Worm (Caenorhabditis elegans) whole organism, late embryonic: ENCODE data around the gene fbxc-47.

Experiments
- C38D4.7 ChIP-seq: fragments of 200-800 bp; sonication (Bioruptor generic); optimal IDR thresholded peaks from 2 replicates; lab custom pipeline; 2018; ENCODE audit warnings: mild to moderate bottlenecking, missing genetic modification characterization, moderate library complexity, missing compliant biosample characterization
- F13H6.1 ChIP-seq: sonication (generic microtip); optimal IDR thresholded peaks from 2 replicates; lab custom pipeline; 2016; ENCODE audit warnings: missing genetic modification characterization, missing compliant biosample characterization
- K02D7.2 ChIP-seq: sonication (generic microtip); optimal IDR thresholded peaks from 2 replicates; lab custom pipeline; 2017; ENCODE audit warnings: mild to moderate bottlenecking, missing genetic modification characterization, missing compliant biosample characterization
- K09A11.1 ChIP-seq: sonication (generic microtip); optimal IDR thresholded peaks from 2 replicates; lab custom pipeline; 2017; ENCODE audit warnings: antibody characterized with exemption, mild to moderate bottlenecking, missing genetic modification characterization, missing compliant biosample characterization; ENCODE audit not compliant: insufficient read depth
- Y22D7AL.16 ChIP-seq: sonication (generic microtip); optimal IDR thresholded peaks from 2 replicates; lab custom pipeline; 2016; ENCODE audit warnings: missing genetic modification characterization, missing compliant biosample characterization
- ama-1 ChIP-seq: fragments of 150-350 bp; optimal IDR thresholded peaks from 2 replicates; lab custom pipeline; 2014
- ceh-18 ChIP-seq: sonication (generic microtip); optimal IDR thresholded peaks from 2 replicates; lab custom pipeline; 2016; ENCODE audit warnings: missing genetic modification characterization, missing compliant biosample characterization
- ceh-19 ChIP-seq: fragments of 200-800 bp; sonication (Bioruptor generic); optimal IDR thresholded peaks from 2 replicates; lab custom pipeline; 2018; ENCODE audit warnings: mild to moderate bottlenecking, missing genetic modification characterization, missing compliant biosample characterization
- ceh-22 ChIP-seq: sonication (generic microtip); optimal IDR thresholded peaks from 2 replicates; lab custom pipeline; 2017; ENCODE audit warnings: missing biosample characterization, missing genetic modification characterization
- ceh-24 ChIP-seq: sonication (generic microtip); optimal IDR thresholded peaks from 2 replicates; lab custom pipeline; 2016; ENCODE audit warnings: mild to moderate bottlenecking, missing genetic modification characterization, missing compliant biosample characterization
- ceh-30 ChIP-seq: fragments of 150-350 bp; optimal IDR thresholded peaks from 2 replicates; lab custom pipeline; 2014; ENCODE audit warnings: missing biosample characterization, missing genetic modification characterization
- ceh-34 ChIP-seq: sonication (generic microtip); optimal IDR thresholded peaks from 2 replicates; lab custom pipeline; 2016; ENCODE audit warnings: mild to moderate bottlenecking, missing genetic modification characterization, missing compliant biosample characterization
- che-1 ChIP-seq: sonication (generic microtip); optimal IDR thresholded peaks from 2 replicates; lab custom pipeline; 2016; ENCODE audit warnings: mild to moderate bottlenecking, missing genetic modification characterization, missing compliant biosample characterization
- dve-1 ChIP-seq: sonication (generic microtip); optimal IDR thresholded peaks from 2 replicates; lab custom pipeline; 2017; ENCODE audit warnings: antibody characterized with exemption, mild to moderate bottlenecking, missing genetic modification characterization, missing compliant biosample characterization
- fkh-6 ChIP-seq: sonication (generic microtip); optimal IDR thresholded peaks from 2 replicates; lab custom pipeline; 2016; ENCODE audit warnings: missing genetic modification characterization, missing compliant biosample characterization
- gmeb-2 ChIP-seq: sonication (generic microtip); optimal IDR thresholded peaks from 2 replicates; lab custom pipeline; 2016; ENCODE audit warnings: missing genetic modification characterization, inconsistent platforms, missing compliant biosample characterization
- madf-2 ChIP-seq: sonication (generic microtip); optimal IDR thresholded peaks from 2 replicates; lab custom pipeline; 2017; ENCODE audit warnings: missing genetic modification characterization, missing compliant biosample characterization
- mec-3 ChIP-seq: sonication (generic microtip); optimal IDR thresholded peaks from 2 replicates; lab custom pipeline; 2016; ENCODE audit warnings: borderline replicate concordance, missing genetic modification characterization, missing compliant biosample characterization
- nfya-1 ChIP-seq: sonication (generic microtip); optimal IDR thresholded peaks from 2 replicates; lab custom pipeline; 2017; ENCODE audit warnings: missing genetic modification characterization, mild to moderate bottlenecking, missing compliant biosample characterization, antibody characterized with exemption, moderate library complexity
- nhr-232 ChIP-seq: sonication (generic microtip); optimal IDR thresholded peaks from 2 replicates; lab custom pipeline; 2016; ENCODE audit warnings: missing genetic modification characterization, missing compliant biosample characterization
- npax-4 ChIP-seq: sonication (generic microtip); optimal IDR thresholded peaks from 2 replicates; lab custom pipeline; 2016; ENCODE audit warnings: missing genetic modification characterization, missing compliant biosample characterization
- pros-1 ChIP-seq: fragments of 150-350 bp; optimal IDR thresholded peaks from 2 replicates; lab custom pipeline; 2014; ENCODE audit warnings: missing biosample characterization, missing genetic modification reagents, missing genetic modification characterization
- ref-2 ChIP-seq: sonication (generic microtip); optimal IDR thresholded peaks from 2 replicates; lab custom pipeline; 2016; ENCODE audit warnings: missing genetic modification characterization, missing compliant biosample characterization
- rnt-1 ChIP-seq: sonication (generic microtip); optimal IDR thresholded peaks from 2 replicates; lab custom pipeline; 2016; ENCODE audit warnings: missing genetic modification characterization, missing compliant biosample characterization
- syd-9 ChIP-seq: sonication (generic microtip); optimal IDR thresholded peaks from 2 replicates; lab custom pipeline; 2016; ENCODE audit warnings: mild to moderate bottlenecking, missing genetic modification characterization, moderate library complexity, missing compliant biosample characterization
- tbx-2 ChIP-seq: sonication (generic microtip); optimal IDR thresholded peaks from 2 replicates; lab custom pipeline; 2016; ENCODE audit warnings: missing genetic modification characterization, missing compliant biosample characterization
- ttx-3 ChIP-seq: sonication (generic microtip); optimal IDR thresholded peaks from 2 replicates; lab custom pipeline; 2016; ENCODE audit warnings: missing genetic modification reagents, missing genetic modification characterization, missing compliant biosample characterization
- unc-3 ChIP-seq, 2 experiments: fragments of 200-800 bp in 1 of 2; sonication (Bioruptor generic) in 1 of 2; sonication (generic microtip) in 1 of 2; conservative IDR thresholded peaks in 1 of 2; optimal IDR thresholded peaks in 1 of 2; 2 replicates each; pipeline versions ENCODE4 v1.3.6 to Lab custom; 2016 to 2022; ENCODE audit warnings: missing compliant biosample characterization in 2 of 2, missing genetic modification characterization in 2 of 2, missing genetic modification reagents in 1 of 2
- unc-42 ChIP-seq: sonication (generic microtip); optimal IDR thresholded peaks from 2 replicates; lab custom pipeline; 2016; ENCODE audit warnings: missing genotype, missing genetic modification characterization, missing compliant biosample characterization
- unc-55 ChIP-seq: sonication (generic microtip); optimal IDR thresholded peaks from 2 replicates; lab custom pipeline; 2017; ENCODE audit warnings: missing biosample characterization, missing genetic modification reagents, missing genetic modification characterization
- zip-5 ChIP-seq: sonication (generic microtip); optimal IDR thresholded peaks from 2 replicates; lab custom pipeline; 2016; ENCODE audit warnings: missing genetic modification characterization, missing compliant biosample characterization

The fbxc-47 gene

ce11 chrIV:3805219-3805618 lies at the start of gene fbxc-47:
Gene fbxc-47 (plus strand): TSS chrIV:3805519.
- TF ChIP-seq K09A11.1 (no peak), ceh-22 (tag; lab: Kevin White, UChicago) (no peak), nfya-1 (tag; lab: Kevin White, UChicago) (no peak), ceh-19 (GFP tag; lab: Kevin White, UChicago) (no peak), ceh-30 (tag; lab: Kevin White, UChicago) (no peak), che-1 (tag; lab: Kevin White, UChicago) (no peak), rnt-1 (tag; lab: Kevin White, UChicago) (no peak), F13H6.1 (tag; lab: Kevin White, UChicago) (no peak), unc-3 (GFP tag; conservative IDR thresholded peaks at IDR 0.05; lab: Robert Waterston, UW) (no peak), unc-3 (tag; optimal IDR thresholded peaks at IDR 0.05; lab: Kevin White, UChicago) (no peak), pros-1 (no peak), npax-4 (tag; lab: Kevin White, UChicago) (no peak)

- TF ChIP-seq mec-3 (tag; lab: Kevin White, UChicago), result no peak
- no peak for TF ChIP-seq syd-9 (tag; lab: Kevin White, UChicago)
- TF ChIP-seq Y22D7AL.16 (tag; lab: Kevin White, UChicago), result no peak
- TF ChIP-seq fkh-6 (tag; lab: Kevin White, UChicago), result no peak
- TF ChIP-seq C38D4.7, result no peak
- no peak for TF ChIP-seq ceh-34 (tag; lab: Kevin White, UChicago)
- TF ChIP-seq zip-5, result no peak
Observed at ce11 chrIV:3755921-3756320, 49.4 kb upstream of the fbxc-47 start, which contains the start of gene best-20. Gene best-20 (plus strand): TSS chrIV:3756221.

ce11 chrIV:3759823-3760222 lies 45.5 kb upstream of the fbxc-47 start:
- TF ChIP-seq unc-55 (GFP tag; lab: Kevin White, UChicago), result peak; percentile 57
- no peak for TF ChIP-seq gmeb-2 (tag; lab: Kevin White, UChicago)
- no peak for TF ChIP-seq zip-5

- TF ChIP-seq tbx-2 (tag; lab: Kevin White, UChicago) (peak; percentile 69), dve-1 (no peak), ceh-18 (tag; lab: Kevin White, UChicago) (no peak), ceh-30 (tag; lab: Kevin White, UChicago) (no peak), nhr-232 (tag; lab: Kevin White, UChicago) (no peak), ref-2 (tag; lab: Kevin White, UChicago) (peak; percentile 34), ceh-22 (tag; lab: Kevin White, UChicago) (peak; percentile 60), ceh-24 (no peak), ama-1 (lab: Kevin White, UChicago) (peak; percentile 43), unc-42 (tag; lab: Kevin White, UChicago) (peak; percentile 39)
Observed at ce11 chrIV:3764012-3764549, 41.2 kb upstream of the fbxc-47 start.

- TF ChIP-seq K02D7.2 (tag; lab: Kevin White, UChicago) (no peak), unc-55 (GFP tag; lab: Kevin White, UChicago) (peak; percentile 82), ttx-3 (tag; lab: Kevin White, UChicago) (no peak), npax-4 (tag; lab: Kevin White, UChicago) (no peak)
Observed at ce11 chrIV:3765457-3765856, 39.9 kb upstream of the fbxc-47 start.

- TF ChIP-seq ceh-34 (tag; lab: Kevin White, UChicago), result no peak
- no peak for TF ChIP-seq syd-9 (tag; lab: Kevin White, UChicago)
- TF ChIP-seq tbx-2 (tag; lab: Kevin White, UChicago), result no peak
- no peak for TF ChIP-seq madf-2
Observed at ce11 chrIV:3766589-3766988, 38.7 kb upstream of the fbxc-47 start, which contains the start of gene vab-2. Gene vab-2 (minus strand): TSS chrIV:3766826.
